Worm (Caenorhabditis elegans) whole organism, late embryonic: ENCODE results near the gene C07C7.1.

ENCODE experiments used
- ceh-31 ChIP-seq: sonication (generic microtip); optimal IDR thresholded peaks from 2 replicates; lab custom pipeline; 2016; ENCODE audit warnings: missing genetic modification characterization, missing compliant biosample characterization
- eyg-1 ChIP-seq: sonication (generic microtip); optimal IDR thresholded peaks from 2 replicates; lab custom pipeline; 2016; ENCODE audit warnings: missing genotype, missing genetic modification characterization, missing compliant biosample characterization
- fkh-10 ChIP-seq: fragments of 150-350 bp; optimal IDR thresholded peaks from 2 replicates; lab custom pipeline; 2014; ENCODE audit warnings: missing biosample characterization, missing genetic modification reagents, missing genetic modification characterization
- nhr-11 ChIP-seq: fragments of 150-350 bp; optimal IDR thresholded peaks from 2 replicates; lab custom pipeline; 2014; ENCODE audit warnings: missing biosample characterization, missing genetic modification characterization
- pha-4 ChIP-seq: fragments of 150-350 bp; optimal IDR thresholded peaks from 2 replicates; lab custom pipeline; 2018; ENCODE audit warnings: missing biosample characterization, missing genetic modification reagents, missing genetic modification characterization

DNA sequence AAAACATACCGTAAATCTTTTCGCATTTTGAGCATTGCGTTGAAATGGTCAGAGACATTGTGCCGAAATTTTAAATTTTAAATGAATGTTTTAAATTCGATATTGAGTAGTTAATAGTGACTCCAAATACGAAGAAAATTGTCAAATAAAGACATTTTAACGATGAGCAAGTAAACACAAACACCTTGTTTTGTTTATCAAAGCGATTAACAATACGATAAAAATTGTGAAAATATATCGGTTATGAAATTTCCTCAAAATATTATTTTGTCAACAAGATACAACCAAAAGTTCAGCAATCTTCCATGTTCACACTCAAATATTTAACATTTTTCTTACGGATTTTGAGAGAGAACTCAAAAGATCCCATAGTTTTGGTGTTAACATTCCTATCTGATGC lies 30.4 kb upstream of the C07C7.1 start, which contains the start of gene F23B2.10:
- TF ChIP-seq eyg-1 (tag; lab: Kevin White, UChicago) (no peak), ceh-31 (tag; lab: Kevin White, UChicago) (no peak), fkh-10 (GFP tag; lab: Kevin White, UChicago) (no peak), nhr-11 (no peak), pha-4 (tag; lab: Kevin White, UChicago) (no peak)
